Fruit fly (Drosophila melanogaster) whole organism, embryonic: Measurements from ENCODE around the gene ATPsynC.
A peak's percentile ranks its signal among the peaks of the same experiment; 100 is the strongest.

ENCODE experiments used
- Antp ChIP-seq: fragments of 200-800 bp; sonication (Bioruptor generic); optimal IDR thresholded peaks from 3 replicates; lab custom pipeline; 2016; ENCODE audit warnings: missing biosample characterization, missing genetic modification characterization
- Atf-2 ChIP-seq: fragments of 200-800 bp; sonication (Bioruptor generic); optimal IDR thresholded peaks from 2 replicates; lab custom pipeline; 2016; ENCODE audit warnings: missing biosample characterization, missing genetic modification characterization
- CG10565 ChIP-seq: fragments of 200-800 bp; sonication (Bioruptor generic); optimal IDR thresholded peaks from 3 replicates; lab custom pipeline; 2016; ENCODE audit warnings: missing biosample characterization, mild to moderate bottlenecking, missing genetic modification characterization
- CG10654 ChIP-seq: fragments of 200-800 bp; sonication (Bioruptor generic); optimal IDR thresholded peaks from 2 replicates; lab custom pipeline; 2016; ENCODE audit warnings: missing biosample characterization, missing genetic modification characterization
- CG10979 ChIP-seq: fragments of 200-800 bp; sonication (Bioruptor generic); optimal IDR thresholded peaks from 2 replicates; lab custom pipeline; 2018; ENCODE audit warnings: missing biosample characterization, mild to moderate bottlenecking, missing genetic modification characterization, moderate library complexity
- CG11398 ChIP-seq: fragments of 200-800 bp; sonication (Bioruptor generic); optimal IDR thresholded peaks from 2 replicates; lab custom pipeline; 2016; ENCODE audit warnings: missing biosample characterization, missing genetic modification characterization
- CG12071 ChIP-seq: fragments of 200-800 bp; sonication (Bioruptor generic); optimal IDR thresholded peaks from 3 replicates; lab custom pipeline; 2018; ENCODE audit warnings: missing biosample characterization, mild to moderate bottlenecking, missing genetic modification characterization
- CG12769 ChIP-seq: fragments of 200-800 bp; sonication (Bioruptor generic); optimal IDR thresholded peaks from 2 replicates; lab custom pipeline; 2019; ENCODE audit warnings: missing biosample characterization, mild to moderate bottlenecking, missing genetic modification characterization, moderate library complexity
- CG13123 ChIP-seq: fragments of 200-800 bp; sonication (Bioruptor generic); optimal IDR thresholded peaks from 2 replicates; lab custom pipeline; 2016; ENCODE audit warnings: missing biosample characterization, missing genetic modification characterization
- CG13775 ChIP-seq: fragments of 200-800 bp; sonication (Bioruptor generic); optimal IDR thresholded peaks from 3 replicates; lab custom pipeline; 2017; ENCODE audit warnings: missing biosample characterization, mild to moderate bottlenecking, missing genetic modification characterization
- CG14710 ChIP-seq: fragments of 200-800 bp; sonication (Bioruptor generic); optimal IDR thresholded peaks from 3 replicates; lab custom pipeline; 2019; ENCODE audit warnings: missing biosample characterization, mild to moderate bottlenecking, missing genetic modification characterization, moderate library complexity
- CG1529 ChIP-seq: fragments of 200-800 bp; sonication (Bioruptor generic); optimal IDR thresholded peaks from 3 replicates; lab custom pipeline; 2018; ENCODE audit warnings: missing biosample characterization, missing genetic modification characterization
- CG15601 ChIP-seq: fragments of 200-800 bp; sonication (Bioruptor generic); optimal IDR thresholded peaks from 3 replicates; lab custom pipeline; 2019; ENCODE audit warnings: missing biosample characterization, mild to moderate bottlenecking, missing genetic modification characterization, moderate library complexity
- CG1603 ChIP-seq: fragments of 200-800 bp; sonication (Bioruptor generic); optimal IDR thresholded peaks from 2 replicates; lab custom pipeline; 2019; ENCODE audit warnings: missing biosample characterization, mild to moderate bottlenecking, missing genetic modification characterization, moderate library complexity
- CG17359 ChIP-seq: fragments of 200-800 bp; sonication (Bioruptor generic); optimal IDR thresholded peaks from 3 replicates; lab custom pipeline; 2018; ENCODE audit warnings: missing biosample characterization, mild to moderate bottlenecking, missing genetic modification characterization, moderate library complexity
- CG1792 ChIP-seq: fragments of 200-800 bp; sonication (Bioruptor generic); optimal IDR thresholded peaks from 2 replicates; lab custom pipeline; 2016; ENCODE audit warnings: missing biosample characterization, missing genetic modification characterization
- CG18011 ChIP-seq: fragments of 200-800 bp; sonication (Bioruptor generic); optimal IDR thresholded peaks from 2 replicates; lab custom pipeline; 2017; ENCODE audit warnings: missing biosample characterization, missing genetic modification characterization, mild to moderate bottlenecking, moderate library complexity, missing genotype
- CG42726 ChIP-seq: fragments of 200-800 bp; sonication (Bioruptor generic); IDR thresholded peaks from 2 replicates; pipeline ENCODE4 v1.3.6; 2022; ENCODE audit warnings: missing biosample characterization, missing genetic modification characterization; ENCODE audit not compliant: partially characterized antibody
- CG6683 ChIP-seq: fragments of 200-800 bp; sonication (Bioruptor generic); optimal IDR thresholded peaks from 2 replicates; lab custom pipeline; 2017; ENCODE audit warnings: missing biosample characterization, mild to moderate bottlenecking, missing genetic modification characterization, missing genetic modification reagents
- CG6791 ChIP-seq: fragments of 200-800 bp; sonication (Bioruptor generic); IDR thresholded peaks from 3 replicates; pipeline ENCODE4 v1.3.6; 2022; ENCODE audit warnings: missing biosample characterization, missing genetic modification characterization; ENCODE audit not compliant: partially characterized antibody
- CG9797 ChIP-seq: fragments of 200-800 bp; sonication (Bioruptor generic); optimal IDR thresholded peaks from 3 replicates; lab custom pipeline; 2018; ENCODE audit warnings: missing biosample characterization, mild to moderate bottlenecking, missing genetic modification characterization
- CG9932 ChIP-seq: fragments of 200-800 bp; sonication (Bioruptor generic); IDR thresholded peaks from 2 replicates; pipeline ENCODE4 v1.3.6; 2022; ENCODE audit warnings: missing biosample characterization, missing genetic modification characterization
- CTCF ChIP-seq: fragments of 200-800 bp; sonication (Bioruptor generic); optimal IDR thresholded peaks from 2 replicates; lab custom pipeline; 2017; ENCODE audit warnings: missing biosample characterization, mild to moderate bottlenecking, missing genetic modification characterization, moderate library complexity
- D ChIP-seq, 2 experiments: fragments of 200-800 bp in 1 of 2; fragments of >200 bp in 1 of 2; sonication (Bioruptor generic) in 1 of 2; optimal IDR thresholded peaks; 2 replicates in 1 of 2; 3 replicates in 1 of 2; lab custom pipeline; 2017; ENCODE audit warnings: mild to moderate bottlenecking in 1 of 2, missing biosample characterization in 1 of 2, missing genetic modification characterization in 1 of 2, missing genetic modification reagents in 1 of 2
- Dip2 ChIP-seq: fragments of 200-800 bp; sonication (Bioruptor generic); IDR thresholded peaks from 2 replicates; pipeline ENCODE4 v1.3.6; 2022; ENCODE audit warnings: missing biosample characterization, missing genetic modification characterization
- Doc2 ChIP-seq: fragments of 200-800 bp; sonication (Bioruptor generic); IDR thresholded peaks from 2 replicates; pipeline ENCODE4 v1.3.6; 2022; ENCODE audit warnings: missing biosample characterization, missing genetic modification characterization
- Ets65A ChIP-seq: fragments of 200-800 bp; sonication (Bioruptor generic); peaks from one replicate; lab custom pipeline; 2016; ENCODE audit warnings: missing biosample characterization, missing genetic modification characterization
- Fer1 ChIP-seq: fragments of 200-800 bp; sonication (Bioruptor generic); optimal IDR thresholded peaks from 2 replicates; lab custom pipeline; 2017; ENCODE audit warnings: missing biosample characterization, mild to moderate bottlenecking, missing genetic modification characterization
- H2.0 ChIP-seq: fragments of 200-800 bp; sonication (Bioruptor generic); IDR thresholded peaks from 2 replicates; pipeline ENCODE4 v1.3.6; 2022; ENCODE audit warnings: missing biosample characterization, missing genetic modification characterization
- HLH54F ChIP-seq: fragments of 200-800 bp; sonication (Bioruptor generic); optimal IDR thresholded peaks from 3 replicates; lab custom pipeline; 2016; ENCODE audit warnings: missing biosample characterization, missing genetic modification characterization
- Lhr ChIP-seq: fragments of 200-800 bp; sonication (Bioruptor generic); optimal IDR thresholded peaks from 3 replicates; lab custom pipeline; 2017; ENCODE audit warnings: mild to moderate bottlenecking, missing biosample characterization, missing genetic modification reagents, missing genetic modification characterization
- Poxn ChIP-seq: fragments of 200-800 bp; sonication (Bioruptor generic); IDR thresholded peaks from 2 replicates; pipeline ENCODE4 v1.3.6; 2022; ENCODE audit warnings: missing biosample characterization, missing genetic modification characterization
- Ssrp ChIP-seq: fragments of 200-800 bp; sonication (Bioruptor generic); optimal IDR thresholded peaks from 2 replicates; lab custom pipeline; 2018; ENCODE audit warnings: missing biosample characterization, mild to moderate bottlenecking, missing genetic modification characterization, moderate library complexity
- Stat92E ChIP-seq, 3 experiments: fragments of >200 bp in 2 of 3; fragments of 200-800 bp in 1 of 3; sonication (Bioruptor generic) in 1 of 3; optimal IDR thresholded peaks; 2 replicates each; lab custom pipeline; 2017 to 2019; ENCODE audit warnings: missing biosample characterization in 3 of 3, missing genetic modification characterization in 3 of 3, mild to moderate bottlenecking in 1 of 3, moderate library complexity in 1 of 3
- crc ChIP-seq: fragments of 200-800 bp; sonication (Bioruptor generic); optimal IDR thresholded peaks from 2 replicates; lab custom pipeline; 2016; ENCODE audit warnings: missing biosample characterization, missing genetic modification characterization
- dm ChIP-seq: fragments of 200-800 bp; sonication (Bioruptor generic); optimal IDR thresholded peaks from 3 replicates; lab custom pipeline; 2016; ENCODE audit warnings: missing biosample characterization, missing genetic modification characterization
- dmrt11E ChIP-seq: fragments of 200-800 bp; sonication (Bioruptor generic); optimal IDR thresholded peaks from 3 replicates; lab custom pipeline; 2018; ENCODE audit warnings: missing biosample characterization, mild to moderate bottlenecking, missing genetic modification characterization, moderate library complexity
- ems ChIP-seq: fragments of 200-800 bp; sonication (Bioruptor generic); optimal IDR thresholded peaks from 3 replicates; lab custom pipeline; 2016; ENCODE audit warnings: missing biosample characterization, missing genetic modification characterization
- esg ChIP-seq: fragments of 200-800 bp; sonication (Bioruptor generic); conservative IDR thresholded peaks from 2 replicates; pipeline ENCODE4 v1.3.6; 2022; ENCODE audit warnings: missing biosample characterization, missing genetic modification characterization
- lbe ChIP-seq: fragments of 200-800 bp; sonication (Bioruptor generic); optimal IDR thresholded peaks from 2 replicates; lab custom pipeline; 2016; ENCODE audit warnings: missing biosample characterization, mild to moderate bottlenecking, missing genetic modification characterization
- mirr ChIP-seq: fragments of 200-800 bp; sonication (Bioruptor generic); optimal IDR thresholded peaks from 3 replicates; lab custom pipeline; 2018; ENCODE audit warnings: missing biosample characterization, mild to moderate bottlenecking, missing genetic modification characterization
- mld ChIP-seq: fragments of 200-800 bp; sonication (Bioruptor generic); IDR thresholded peaks from 3 replicates; pipeline ENCODE4 v1.3.6; 2022; ENCODE audit warnings: missing biosample characterization, missing genetic modification characterization; ENCODE audit not compliant: partially characterized antibody
- org-1 ChIP-seq: fragments of 200-800 bp; sonication (Bioruptor generic); optimal IDR thresholded peaks from 2 replicates; lab custom pipeline; 2017; ENCODE audit warnings: missing biosample characterization, missing genetic modification characterization
- peb ChIP-seq: fragments of 200-800 bp; sonication (Bioruptor generic); IDR thresholded peaks from 2 replicates; pipeline ENCODE4 v1.3.6; 2022; ENCODE audit warnings: missing biosample characterization, missing genetic modification characterization
- psq ChIP-seq: fragments of 200-800 bp; sonication (Bioruptor generic); optimal IDR thresholded peaks from 2 replicates; lab custom pipeline; 2017; ENCODE audit warnings: missing biosample characterization, missing genetic modification characterization
- ro ChIP-seq: fragments of 200-800 bp; sonication (Bioruptor generic); IDR thresholded peaks from 2 replicates; pipeline ENCODE4 v1.3.6; 2022; ENCODE audit warnings: missing biosample characterization, missing genetic modification characterization
- tin ChIP-seq: fragments of 200-800 bp; sonication (Bioruptor generic); optimal IDR thresholded peaks from 3 replicates; lab custom pipeline; 2016; ENCODE audit warnings: missing biosample characterization, missing genetic modification characterization
- trem ChIP-seq: fragments of 200-800 bp; optimal IDR thresholded peaks from 3 replicates; lab custom pipeline; 2019; ENCODE audit warnings: missing biosample characterization, mild to moderate bottlenecking, missing genetic modification characterization, moderate library complexity
- wek ChIP-seq: fragments of 200-800 bp; sonication (Bioruptor generic); optimal IDR thresholded peaks from 3 replicates; lab custom pipeline; 2018; ENCODE audit warnings: missing biosample characterization, mild to moderate bottlenecking, missing genetic modification characterization, moderate library complexity
- yki ChIP-seq: fragments of >200 bp; optimal IDR thresholded peaks from 3 replicates; lab custom pipeline; 2018

Gene ATPsynC

dm6 chr3R:31181816-31182215 lies 37.6 kb downstream of the ATPsynC start:
- TF ChIP-seq CTCF (GFP tag; lab: Kevin White, UChicago) (peak; percentile 27), CG10979 (tag; lab: Kevin White, UChicago) (no peak), Ets65A (GFP tag; lab: Kevin White, UChicago) (peak; percentile 52), CG6791 (GFP tag; lab: Robert Waterston, UW) (no peak)

dm6 chr3R:31168968-31169367 lies 50.5 kb downstream of the ATPsynC start, which contains the start of gene stops:
Gene stops, minus strand, starts transcription at chr3R:31169106.
- TF ChIP-seq psq (GFP tag; lab: Kevin White, UChicago) (no peak), CG10654 (GFP tag; lab: Kevin White, UChicago) (peak; percentile 55), H2.0 (GFP tag; lab: Robert Waterston, UW) (no peak), Lhr (GFP tag; lab: Kevin White, UChicago) (no peak), CG1603 (peak; percentile 36), CG6683 (no peak), CG1792 (GFP tag; lab: Kevin White, UChicago) (peak; percentile 28), trem (tag; lab: Kevin White, UChicago) (no peak), org-1 (GFP tag; lab: Kevin White, UChicago) (no peak), CG15601 (no peak), CG9797 (no peak), D (optimal IDR thresholded peaks at IDR 0.05; lab: Kevin White, UChicago) (no peak), D (GFP tag; optimal IDR thresholded peaks at IDR 0.05; lab: Kevin White, UChicago) (peak; percentile 19), crc (GFP tag; lab: Kevin White, UChicago) (peak; percentile 10), tin (GFP tag; lab: Kevin White, UChicago) (peak; percentile 4), CG9932 (GFP tag; lab: Robert Waterston, UW) (no peak), yki (lab: Kevin White, UChicago) (peak; percentile 39), CG17359 (tag; lab: Kevin White, UChicago) (peak; percentile 39), CG13775 (no peak), CG18011 (peak; percentile 29), Ssrp (tag; lab: Kevin White, UChicago) (no peak), CG12769 (tag; lab: Kevin White, UChicago) (no peak), mirr (GFP tag; lab: Kevin White, UChicago) (no peak), ro (GFP tag; lab: Robert Waterston, UW) (no peak), esg (no peak), CG14710 (tag; lab: Kevin White, UChicago) (no peak), Doc2 (no peak), CG1529 (GFP tag; lab: Kevin White, UChicago) (peak; percentile 34), Dip2 (GFP tag; lab: Robert Waterston, UW) (no peak), lbe (GFP tag; lab: Kevin White, UChicago) (no peak), ems (GFP tag; lab: Kevin White, UChicago) (no peak), CG12071 (GFP tag; lab: Kevin White, UChicago) (peak; percentile 62), CG13123 (GFP tag; lab: Kevin White, UChicago) (peak; percentile 16), CG11398 (GFP tag; lab: Kevin White, UChicago) (no peak), Poxn (GFP tag; lab: Robert Waterston, UW) (no peak), dm (GFP tag; lab: Kevin White, UChicago) (no peak), CG10565 (GFP tag; lab: Kevin White, UChicago) (no peak), CG42726 (GFP tag; lab: Robert Waterston, UW) (no peak), Atf-2 (GFP tag; lab: Kevin White, UChicago) (no peak), mld (no peak), HLH54F (no peak), wek (peak; percentile 72), Stat92E (GFP tag; optimal IDR thresholded peaks at IDR 0.05; lab: Kevin White, UChicago) (no peak), dmrt11E (tag; lab: Kevin White, UChicago) (no peak), Fer1 (GFP tag; lab: Kevin White, UChicago) (peak; percentile 2), Antp (GFP tag; lab: Kevin White, UChicago) (peak; percentile 5), peb (no peak)
